Worm (Caenorhabditis elegans) whole organism, late embryonic: ENCODE measurements around the gene R03E9.2.
A peak's percentile ranks its signal among the peaks of the same experiment; 100 is the strongest.

Source experiments
- ceh-30 ChIP-seq: fragments of 150-350 bp; optimal IDR thresholded peaks from 2 replicates; lab custom pipeline; 2014; ENCODE audit warnings: missing biosample characterization, missing genetic modification characterization
- ceh-9 ChIP-seq: sonication (generic microtip); optimal IDR thresholded peaks from 2 replicates; lab custom pipeline; 2016; ENCODE audit warnings: mild to moderate bottlenecking, missing genetic modification characterization, inconsistent platforms, missing compliant biosample characterization
- elt-2 ChIP-seq: sonication (generic microtip); optimal IDR thresholded peaks from 2 replicates; lab custom pipeline; 2016; ENCODE audit warnings: missing genetic modification reagents, missing genetic modification characterization, missing compliant biosample characterization
- fkh-10 ChIP-seq: fragments of 150-350 bp; optimal IDR thresholded peaks from 2 replicates; lab custom pipeline; 2014; ENCODE audit warnings: missing biosample characterization, missing genetic modification reagents, missing genetic modification characterization
- hlh-6 ChIP-seq: sonication (generic microtip); optimal IDR thresholded peaks from 2 replicates; lab custom pipeline; 2016; ENCODE audit warnings: missing genotype, missing genetic modification characterization, missing compliant biosample characterization
- tbx-2 ChIP-seq: sonication (generic microtip); optimal IDR thresholded peaks from 2 replicates; lab custom pipeline; 2016; ENCODE audit warnings: missing genetic modification characterization, missing compliant biosample characterization
- unc-55 ChIP-seq: sonication (generic microtip); optimal IDR thresholded peaks from 2 replicates; lab custom pipeline; 2017; ENCODE audit warnings: missing biosample characterization, missing genetic modification reagents, missing genetic modification characterization

DNA sequence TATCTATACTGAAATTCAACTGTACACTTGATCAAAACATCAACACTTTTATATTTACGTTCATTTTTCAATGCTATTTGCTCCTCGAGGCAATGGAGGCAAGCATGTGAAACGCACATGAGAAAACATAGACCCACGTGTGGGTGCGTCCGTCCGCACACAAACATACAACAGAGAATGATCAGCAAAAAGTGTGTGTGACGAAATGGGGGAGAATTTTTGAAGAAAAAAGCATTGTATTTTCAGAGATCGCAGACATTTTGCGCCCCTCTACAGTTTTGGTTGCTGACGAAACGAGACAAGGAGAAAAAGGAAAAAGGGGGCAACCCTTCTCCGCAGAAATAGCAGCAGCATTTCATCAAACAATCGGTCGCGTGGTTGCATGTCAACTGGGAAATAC, 17.0 kb upstream of the R03E9.2 start:
- no peak for TF ChIP-seq ceh-30 (tag; lab: Kevin White, UChicago)
- TF ChIP-seq unc-55 (GFP tag; lab: Kevin White, UChicago): peak; percentile 26
- TF ChIP-seq hlh-6 (tag; lab: Kevin White, UChicago): no peak
- TF ChIP-seq tbx-2 (tag; lab: Kevin White, UChicago): no peak
- peak; percentile 7 for TF ChIP-seq elt-2
- TF ChIP-seq ceh-9 (tag; lab: Kevin White, UChicago): no peak
- TF ChIP-seq fkh-10 (GFP tag; lab: Kevin White, UChicago): no peak
